Worm (Caenorhabditis elegans) whole organism, mixed stage, embryonic: ENCODE results near the gene scc-3.

Experiments
- M03D4.4 ChIP-seq: sonication (generic microtip); optimal IDR thresholded peaks from 2 replicates; lab custom pipeline; 2017; ENCODE audit warnings: mild to moderate bottlenecking, missing genetic modification characterization, missing compliant biosample characterization
- bed-3 ChIP-seq: fragments of 200-800 bp; sonication (Bioruptor generic); optimal IDR thresholded peaks from 3 replicates; lab custom pipeline; 2018; ENCODE audit warnings: mild to moderate bottlenecking, missing genetic modification characterization, moderate library complexity, missing compliant biosample characterization
- blmp-1 ChIP-seq: fragments of 150-350 bp; optimal IDR thresholded peaks from 2 replicates; lab custom pipeline; 2014; ENCODE audit warnings: missing biosample characterization, missing genetic modification characterization
- ceh-39 ChIP-seq: fragments of 150-350 bp; optimal IDR thresholded peaks from 2 replicates; lab custom pipeline; 2014; ENCODE audit warnings: missing biosample characterization, missing genetic modification characterization
- ceh-43 ChIP-seq: fragments of 200-800 bp; sonication (Bioruptor generic); optimal IDR thresholded peaks from 2 replicates; lab custom pipeline; 2018; ENCODE audit warnings: mild to moderate bottlenecking, missing genetic modification characterization, moderate library complexity, missing compliant biosample characterization
- ceh-83 ChIP-seq: fragments of 200-800 bp; sonication (Bioruptor generic); optimal IDR thresholded peaks from 2 replicates; lab custom pipeline; 2018; ENCODE audit warnings: mild to moderate bottlenecking, missing genetic modification characterization, missing compliant biosample characterization
- ces-1 ChIP-seq: fragments of 150-350 bp; optimal IDR thresholded peaks from 2 replicates; lab custom pipeline; 2014; ENCODE audit warnings: missing biosample characterization, missing genetic modification reagents, missing genetic modification characterization
- drap-1 ChIP-seq: fragments of 200-800 bp; sonication (Bioruptor generic); optimal IDR thresholded peaks from 3 replicates; lab custom pipeline; 2018; ENCODE audit warnings: mild to moderate bottlenecking, missing genetic modification characterization, missing compliant biosample characterization
- elt-1 ChIP-seq: sonication (generic microtip); optimal IDR thresholded peaks from 2 replicates; lab custom pipeline; 2017; ENCODE audit warnings: missing genetic modification characterization, mild to moderate bottlenecking, missing compliant biosample characterization, antibody characterized with exemption, moderate library complexity, borderline replicate concordance; ENCODE audit not compliant: insufficient read depth
- elt-3 ChIP-seq: fragments of 150-350 bp; optimal IDR thresholded peaks from 2 replicates; lab custom pipeline; 2014; ENCODE audit warnings: missing biosample characterization, missing genetic modification characterization
- flh-1 ChIP-seq: fragments of 200-800 bp; sonication (Bioruptor generic); optimal IDR thresholded peaks from 2 replicates; lab custom pipeline; 2018; ENCODE audit warnings: mild to moderate bottlenecking, missing genetic modification characterization, moderate library complexity, missing compliant biosample characterization
- ham-2 ChIP-seq: fragments of 200-800 bp; sonication (Bioruptor generic); optimal IDR thresholded peaks from 2 replicates; lab custom pipeline; 2018; ENCODE audit warnings: mild to moderate bottlenecking, missing genetic modification characterization, missing compliant biosample characterization
- hlh-1 ChIP-seq: fragments of 150-350 bp; optimal IDR thresholded peaks from 2 replicates; lab custom pipeline; 2014; ENCODE audit warnings: missing biosample characterization, missing genetic modification reagents, missing genetic modification characterization
- lin-13 ChIP-seq: fragments of 150-350 bp; optimal IDR thresholded peaks from 2 replicates; lab custom pipeline; 2014; ENCODE audit warnings: missing biosample characterization, missing genetic modification characterization
- lin-32 ChIP-seq: fragments of 200-800 bp; sonication (Bioruptor generic); optimal IDR thresholded peaks from 2 replicates; lab custom pipeline; 2018; ENCODE audit warnings: mild to moderate bottlenecking, missing genetic modification characterization, missing compliant biosample characterization
- mab-5 ChIP-seq: fragments of 150-350 bp; optimal IDR thresholded peaks from 2 replicates; lab custom pipeline; 2014; ENCODE audit warnings: missing biosample characterization, missing genetic modification characterization
- mep-1 ChIP-seq: fragments of 150-350 bp; optimal IDR thresholded peaks from 2 replicates; lab custom pipeline; 2017; ENCODE audit warnings: missing biosample characterization, missing genetic modification reagents, missing genetic modification characterization, inconsistent platforms
- mls-2 ChIP-seq: sonication (generic microtip); optimal IDR thresholded peaks from 2 replicates; lab custom pipeline; 2016; ENCODE audit warnings: mild to moderate bottlenecking, missing genetic modification characterization, moderate library complexity, missing compliant biosample characterization
- nhr-12 ChIP-seq: fragments of 150-350 bp; optimal IDR thresholded peaks from 2 replicates; lab custom pipeline; 2014; ENCODE audit warnings: missing biosample characterization, missing genetic modification characterization
- nhr-2 ChIP-seq: fragments of 150-350 bp; optimal IDR thresholded peaks from 2 replicates; lab custom pipeline; 2014; ENCODE audit warnings: missing biosample characterization, missing genetic modification characterization
- nhr-237 ChIP-seq: fragments of 150-350 bp; optimal IDR thresholded peaks from 2 replicates; lab custom pipeline; 2014; ENCODE audit warnings: missing biosample characterization, missing genetic modification characterization
- nhr-28 ChIP-seq: fragments of 150-350 bp; optimal IDR thresholded peaks from 2 replicates; lab custom pipeline; 2014; ENCODE audit warnings: missing biosample characterization, missing genetic modification characterization
- nhr-76 ChIP-seq: sonication (generic microtip); optimal IDR thresholded peaks from 2 replicates; lab custom pipeline; 2017; ENCODE audit warnings: missing biosample characterization, missing genetic modification characterization
- pha-4 ChIP-seq: fragments of 150-350 bp; optimal IDR thresholded peaks from 2 replicates; lab custom pipeline; 2018; ENCODE audit warnings: missing biosample characterization, missing genetic modification reagents, missing genetic modification characterization
- sem-2 ChIP-seq: fragments of 200-800 bp; sonication (Bioruptor generic); optimal IDR thresholded peaks from 2 replicates; lab custom pipeline; 2018; ENCODE audit warnings: mild to moderate bottlenecking, missing genetic modification characterization, missing compliant biosample characterization
- snpc-4 ChIP-seq: fragments of 150-350 bp; optimal IDR thresholded peaks from 2 replicates; lab custom pipeline; 2014; ENCODE audit warnings: missing biosample characterization, missing genetic modification characterization
- tbx-8 ChIP-seq: fragments of 200-800 bp; sonication (Bioruptor generic); optimal IDR thresholded peaks from 2 replicates; lab custom pipeline; 2018; ENCODE audit warnings: mild to moderate bottlenecking, missing genetic modification characterization, moderate library complexity, missing compliant biosample characterization
- unc-39 ChIP-seq: fragments of 150-350 bp; optimal IDR thresholded peaks from 2 replicates; lab custom pipeline; 2014; ENCODE audit warnings: missing biosample characterization, missing genetic modification characterization
- unc-62 ChIP-seq: fragments of 150-350 bp; optimal IDR thresholded peaks from 2 replicates; lab custom pipeline; 2014; ENCODE audit warnings: missing biosample characterization, missing genetic modification reagents, missing genetic modification characterization
- zip-8 ChIP-seq: fragments of 150-350 bp; optimal IDR thresholded peaks from 2 replicates; lab custom pipeline; 2014; ENCODE audit warnings: missing biosample characterization, missing genetic modification characterization
- ztf-11 ChIP-seq: fragments of 150-350 bp; optimal IDR thresholded peaks from 2 replicates; lab custom pipeline; 2014; ENCODE audit warnings: missing biosample characterization, missing genetic modification characterization

The scc-3 gene

DNA sequence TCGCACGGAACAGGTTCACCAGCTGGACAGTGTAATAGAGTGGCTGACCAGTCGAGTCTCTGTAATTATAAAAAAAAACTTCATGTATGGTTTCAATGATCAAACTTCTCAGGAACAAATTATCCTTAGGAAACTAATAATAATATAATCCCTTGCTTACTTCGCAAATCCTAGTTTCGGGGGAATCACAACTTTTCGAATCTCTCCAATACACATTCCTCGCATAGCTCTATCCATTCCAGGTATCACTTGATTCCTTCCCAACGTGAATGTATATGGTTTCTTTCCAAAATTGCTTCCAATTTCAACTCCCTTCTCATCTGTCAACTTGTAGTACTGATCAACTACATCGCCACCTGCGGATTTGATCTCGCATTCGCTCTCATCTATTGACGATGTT lies 22.6 kb downstream of the scc-3 start:
- TF ChIP-seq bed-3 (GFP tag; lab: Kevin White, UChicago): no peak
- TF ChIP-seq lin-32: no peak
- no peak for TF ChIP-seq nhr-28
- TF ChIP-seq mab-5 (tag; lab: Kevin White, UChicago): no peak
- TF ChIP-seq snpc-4 (tag; lab: Kevin White, UChicago): no peak
- TF ChIP-seq ces-1 (GFP tag; lab: Kevin White, UChicago): no peak
- TF ChIP-seq ceh-43: no peak
- TF ChIP-seq drap-1 (GFP tag; lab: Kevin White, UChicago): no peak
- TF ChIP-seq mep-1 (tag; lab: Kevin White, UChicago): no peak
- no peak for TF ChIP-seq elt-1 (tag; lab: Kevin White, UChicago)
- no peak for TF ChIP-seq elt-3 (tag; lab: Kevin White, UChicago)
- TF ChIP-seq sem-2: no peak
- TF ChIP-seq, all 35 proteins: peak for 0

- TF ChIP-seq ces-1 (GFP tag; lab: Kevin White, UChicago) (no peak), lin-13 (no peak), lin-32 (no peak), mep-1 (tag; lab: Kevin White, UChicago) (no peak), ceh-83 (GFP tag; lab: Kevin White, UChicago) (no peak), unc-39 (tag; lab: Kevin White, UChicago) (no peak), drap-1 (GFP tag; lab: Kevin White, UChicago) (no peak), hlh-1 (no peak), ceh-39 (tag; lab: Kevin White, UChicago) (no peak), nhr-12 (tag; lab: Kevin White, UChicago) (no peak), nhr-2 (tag; lab: Kevin White, UChicago) (no peak), nhr-76 (tag; lab: Kevin White, UChicago) (no peak), pha-4 (tag; lab: Kevin White, UChicago) (no peak), nhr-237 (tag; lab: Kevin White, UChicago) (no peak), unc-62 (GFP tag; lab: Kevin White, UChicago) (no peak)
These were observed 23.3 kb downstream of the scc-3 start, which contains the start of gene fkb-4 for ce11 chrV:12787026-12787425. Gene fkb-4, minus strand, starts transcription at chrV:12787126.

- TF ChIP-seq ceh-83 (GFP tag; lab: Kevin White, UChicago) (no peak), ztf-11 (no peak), lin-13 (no peak)
These were observed 24.7 kb downstream of the scc-3 start, which contains the start of gene srbc-44 for ce11 chrV:12788451-12788850. Gene srbc-44, minus strand, starts transcription at chrV:12788551.

DNA sequence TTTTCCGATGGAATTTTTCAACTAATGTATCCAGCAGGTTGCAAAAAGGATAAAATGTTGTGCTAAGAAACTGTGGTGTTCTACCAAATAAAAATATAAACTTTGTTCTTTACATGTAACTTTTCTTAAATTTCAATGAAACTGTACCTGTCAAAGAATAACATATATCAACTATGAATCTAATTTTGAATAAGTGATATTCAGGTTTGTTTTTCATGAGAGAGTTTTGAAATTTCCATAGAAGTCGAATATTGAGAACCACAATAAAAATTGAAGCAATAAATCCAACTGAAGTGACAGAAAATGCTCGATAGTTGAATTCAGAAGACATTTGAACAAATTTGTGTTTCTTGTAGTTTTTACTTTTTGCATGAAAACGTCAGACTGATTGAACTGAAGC lies 26.4 kb downstream of the scc-3 start, which contains the start of gene srbc-43:
srbc-43 (minus strand) TSS at position 331 of the 400 bp plus-strand sequence.
- TF ChIP-seq ham-2 (GFP tag; lab: Kevin White, UChicago) (no peak), blmp-1 (tag; lab: Kevin White, UChicago) (no peak), mab-5 (tag; lab: Kevin White, UChicago) (no peak), ceh-39 (tag; lab: Kevin White, UChicago) (no peak), mls-2 (tag; lab: Kevin White, UChicago) (no peak), M03D4.4 (tag; lab: Kevin White, UChicago) (no peak), ces-1 (GFP tag; lab: Kevin White, UChicago) (no peak), lin-32 (no peak), bed-3 (GFP tag; lab: Kevin White, UChicago) (no peak), flh-1 (no peak), nhr-237 (tag; lab: Kevin White, UChicago) (no peak), zip-8 (no peak), elt-1 (tag; lab: Kevin White, UChicago) (no peak), lin-13 (no peak), tbx-8 (GFP tag; lab: Kevin White, UChicago) (no peak), unc-62 (GFP tag; lab: Kevin White, UChicago) (no peak), mep-1 (tag; lab: Kevin White, UChicago) (no peak)

DNA sequence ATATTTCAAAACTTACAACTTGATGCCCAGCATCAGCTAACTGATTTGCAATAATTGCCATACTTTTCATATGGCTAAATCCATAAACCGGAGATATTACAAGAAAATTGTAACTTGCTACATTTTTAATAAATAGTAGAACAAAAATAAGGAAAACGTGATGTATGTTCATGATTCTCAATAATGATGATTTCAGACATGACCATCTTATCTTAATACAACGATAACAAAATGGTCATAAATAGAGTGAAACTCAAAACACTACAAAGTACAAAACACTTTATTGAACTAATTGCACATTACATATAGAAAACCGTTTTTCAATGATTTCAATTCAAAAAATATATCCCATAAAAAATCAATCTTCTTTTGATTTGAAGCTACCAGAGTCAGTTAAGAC lies 29.0 kb downstream of the scc-3 start, which contains the start of gene ugt-5:
ugt-5 (minus strand) TSS at position 214 of the 400 bp plus-strand sequence.
- TF ChIP-seq drap-1 (GFP tag; lab: Kevin White, UChicago) (no peak), elt-1 (tag; lab: Kevin White, UChicago) (no peak), hlh-1 (no peak), flh-1 (no peak), bed-3 (GFP tag; lab: Kevin White, UChicago) (no peak), lin-32 (no peak), ceh-39 (tag; lab: Kevin White, UChicago) (no peak), unc-39 (tag; lab: Kevin White, UChicago) (no peak), snpc-4 (tag; lab: Kevin White, UChicago) (no peak), M03D4.4 (tag; lab: Kevin White, UChicago) (no peak), ceh-83 (GFP tag; lab: Kevin White, UChicago) (no peak), ceh-43 (no peak), pha-4 (tag; lab: Kevin White, UChicago) (no peak), lin-13 (no peak), nhr-12 (tag; lab: Kevin White, UChicago) (no peak), unc-62 (GFP tag; lab: Kevin White, UChicago) (no peak), elt-3 (tag; lab: Kevin White, UChicago) (no peak)
